In the genomic region with DNA sequence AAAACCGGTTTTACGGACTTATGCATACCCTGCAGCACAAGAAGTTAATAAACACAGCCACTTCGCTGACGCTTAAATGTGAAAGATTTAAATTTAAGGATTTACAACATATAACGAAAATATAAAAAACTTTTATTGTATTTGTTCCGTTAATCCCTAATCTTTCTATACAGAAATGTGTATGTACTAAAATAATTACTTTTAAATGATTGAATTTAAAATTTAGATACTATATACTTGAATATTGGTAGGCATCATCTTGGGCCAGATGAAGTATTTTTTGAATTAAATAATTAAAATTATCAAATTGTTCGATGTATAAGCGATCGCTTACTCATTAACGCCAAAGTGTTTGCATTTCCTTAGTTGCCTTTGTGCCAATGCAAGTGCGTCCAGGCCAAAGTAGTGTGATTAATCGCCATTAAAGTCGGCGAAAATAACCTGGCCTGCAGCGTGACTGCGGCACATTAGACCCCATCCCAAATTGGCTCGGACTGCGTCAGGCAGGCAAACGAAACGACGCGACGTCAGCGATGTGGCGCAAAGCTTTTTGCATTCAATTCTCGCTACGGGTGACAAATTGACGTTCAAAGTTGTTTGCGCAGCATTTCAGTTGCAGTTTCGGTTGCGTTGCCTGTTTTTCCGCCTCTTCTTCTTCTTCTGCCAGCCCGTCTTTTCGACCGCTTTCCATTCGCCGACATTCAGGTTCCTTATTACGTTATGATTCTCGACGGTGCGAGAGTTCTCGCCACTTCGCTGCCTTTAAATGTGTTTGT, we compare ENCODE assay signal across 2 fruit fly cellular contexts.
TF ChIP-seq lines count a peak whose summit lies in the region.

No protein-coding gene starts in this region.

TF ChIP-seq in whole organism, embryonic, 481 proteins besides CTCF, POLR2A, EP300 and RAD21 (continued from another document):
- no peak for TF ChIP-seq CG1529 (GFP tag; optimal IDR thresholded peaks at IDR 0.05; lab: Kevin White, UChicago)
- TF ChIP-seq CG5180 (GFP tag; optimal IDR thresholded peaks at IDR 0.05; lab: Kevin White, UChicago): no peak
- no peak for TF ChIP-seq CG17612 (GFP tag; IDR thresholded peaks at IDR 0.05; lab: Robert Waterston, UW)
- TF ChIP-seq sna (GFP tag; IDR thresholded peaks at IDR 0.05; lab: Robert Waterston, UW; ENCODE audit: partially characterized antibody): no peak
- TF ChIP-seq MBD-R2 (GFP tag; IDR thresholded peaks at IDR 0.05; lab: Robert Waterston, UW): no peak
- TF ChIP-seq maf-S (GFP tag; optimal IDR thresholded peaks at IDR 0.05; lab: Kevin White, UChicago): no peak
- TF ChIP-seq Eip74EF (GFP tag; optimal IDR thresholded peaks at IDR 0.05; lab: Kevin White, UChicago): no peak
- TF ChIP-seq emc (GFP tag; optimal IDR thresholded peaks at IDR 0.05; lab: Kevin White, UChicago): no peak
- TF ChIP-seq gt (GFP tag; IDR thresholded peaks at IDR 0.05; lab: Robert Waterston, UW): no peak
- TF ChIP-seq CG7271 (tag; optimal IDR thresholded peaks at IDR 0.05; lab: Kevin White, UChicago): no peak
- TF ChIP-seq ttk (GFP tag; IDR thresholded peaks at IDR 0.05; lab: Robert Waterston, UW): no peak
- no peak for TF ChIP-seq TFAM (GFP tag; optimal IDR thresholded peaks at IDR 0.05; lab: Kevin White, UChicago)
- no peak for TF ChIP-seq CG3995 (GFP tag; optimal IDR thresholded peaks at IDR 0.05; lab: Kevin White, UChicago)
- no peak for TF ChIP-seq cato (GFP tag; optimal IDR thresholded peaks at IDR 0.05; lab: Kevin White, UChicago; ENCODE audit: borderline replicate concordance)
TF ChIP-seq in whole organism, embryonic: peak in this region for 6.

TF ChIP-seq in whole organism, prepupa, 60 proteins besides CTCF, POLR2A, EP300 and RAD21 (continued from another document):
- peak; percentile 48 for TF ChIP-seq Sox14 (GFP tag; optimal IDR thresholded peaks at IDR 0.05; lab: Kevin White, UChicago)
- peak; percentile 88 for TF ChIP-seq CG32006 (GFP tag; optimal IDR thresholded peaks at IDR 0.05; lab: Kevin White, UChicago)
- TF ChIP-seq CG10631 (GFP tag; optimal IDR thresholded peaks at IDR 0.05; lab: Kevin White, UChicago): peak; percentile 57
- TF ChIP-seq spab (GFP tag; optimal IDR thresholded peaks at IDR 0.05; lab: Kevin White, UChicago): no peak
- peak; percentile 37 for TF ChIP-seq Ets96B (tag; optimal IDR thresholded peaks at IDR 0.05; lab: Kevin White, UChicago)
- TF ChIP-seq Gug (GFP tag; IDR thresholded peaks at IDR 0.05; lab: Robert Waterston, UW): no peak
- TF ChIP-seq CG8119 (GFP tag; IDR thresholded peaks at IDR 0.05; lab: Robert Waterston, UW): peak; percentile 60; the same call in 2 of the 3 replicates
- TF ChIP-seq CG3919 (GFP tag; optimal IDR thresholded peaks at IDR 0.05; lab: Kevin White, UChicago): peak; percentile 57
- TF ChIP-seq acj6 (GFP tag; optimal IDR thresholded peaks at IDR 0.05; lab: Kevin White, UChicago): peak; percentile 62
- TF ChIP-seq CG16779 (tag; optimal IDR thresholded peaks at IDR 0.05; lab: Kevin White, UChicago): no peak
- TF ChIP-seq CG1621 (tag; optimal IDR thresholded peaks at IDR 0.05; lab: Kevin White, UChicago): no peak
- peak; percentile 71 for TF ChIP-seq topi (GFP tag; optimal IDR thresholded peaks at IDR 0.05; lab: Kevin White, UChicago)
- peak; percentile 58 for TF ChIP-seq dac (GFP tag; optimal IDR thresholded peaks at IDR 0.05; lab: Kevin White, UChicago)
- peak; percentile 52 for TF ChIP-seq CG6792 (GFP tag; optimal IDR thresholded peaks at IDR 0.05; lab: Kevin White, UChicago)
- peak; percentile 44 for TF ChIP-seq CG7368 (GFP tag; optimal IDR thresholded peaks at IDR 0.05; lab: Kevin White, UChicago)
- no peak for TF ChIP-seq Hr38 (GFP tag; optimal IDR thresholded peaks at IDR 0.05; lab: Kevin White, UChicago)
- TF ChIP-seq Hr4 (GFP tag; optimal IDR thresholded peaks at IDR 0.05; lab: Kevin White, UChicago): peak; percentile 69
- peak; percentile 33 for TF ChIP-seq Eip75B (GFP tag; optimal IDR thresholded peaks at IDR 0.05; lab: Kevin White, UChicago)
- no peak for TF ChIP-seq dsx (GFP tag; optimal IDR thresholded peaks at IDR 0.05; lab: Kevin White, UChicago; ENCODE audit: poor library complexity, severe bottlenecking)
- no peak for TF ChIP-seq CG6854 (GFP tag; optimal IDR thresholded peaks at IDR 0.05; lab: Kevin White, UChicago)
- peak; percentile 38 for TF ChIP-seq Sox15 (GFP tag; optimal IDR thresholded peaks at IDR 0.05; lab: Kevin White, UChicago)
- TF ChIP-seq OdsH (GFP tag; optimal IDR thresholded peaks at IDR 0.05; lab: Kevin White, UChicago): peak; percentile 64
- no peak for TF ChIP-seq CG6808 (GFP tag; optimal IDR thresholded peaks at IDR 0.05; lab: Kevin White, UChicago)
- TF ChIP-seq CG11902 (GFP tag; optimal IDR thresholded peaks at IDR 0.05; lab: Kevin White, UChicago): peak; percentile 31
- no peak for TF ChIP-seq CG11294 (GFP tag; IDR thresholded peaks at IDR 0.05; lab: Robert Waterston, UW)
- peak; percentile 6 for TF ChIP-seq CG10669 (GFP tag; optimal IDR thresholded peaks at IDR 0.05; lab: Kevin White, UChicago)
- peak; percentile 23 for TF ChIP-seq Blimp-1 (GFP tag; optimal IDR thresholded peaks at IDR 0.05; lab: Kevin White, UChicago)
- no peak for TF ChIP-seq CG9139 (GFP tag; optimal IDR thresholded peaks at IDR 0.05; lab: Kevin White, UChicago)
- no peak for TF ChIP-seq fd59A (GFP tag; optimal IDR thresholded peaks at IDR 0.05; lab: Kevin White, UChicago)
- no peak; the same call in 2 of the 3 replicates for TF ChIP-seq CG6163 (GFP tag; IDR thresholded peaks at IDR 0.05; lab: Robert Waterston, UW)
- TF ChIP-seq CG31627 (GFP tag; optimal IDR thresholded peaks at IDR 0.05; lab: Kevin White, UChicago): peak; percentile 68
- peak; percentile 60; the same call in 2 of the 3 replicates for TF ChIP-seq eg (GFP tag; IDR thresholded peaks at IDR 0.05; lab: Robert Waterston, UW)
- TF ChIP-seq CG8632 (GFP tag; optimal IDR thresholded peaks at IDR 0.05; lab: Kevin White, UChicago): peak; percentile 46
- TF ChIP-seq fd85E (GFP tag; optimal IDR thresholded peaks at IDR 0.05; lab: Kevin White, UChicago): no peak
- TF ChIP-seq Hr39 (GFP tag; optimal IDR thresholded peaks at IDR 0.05; lab: Kevin White, UChicago): peak; percentile 77
- peak; percentile 92 for TF ChIP-seq Eip78C (GFP tag; lab: Kevin White, UChicago)
- TF ChIP-seq Eip93F (GFP tag; optimal IDR thresholded peaks at IDR 0.05; lab: Kevin White, UChicago): no peak
- peak; percentile 87 for TF ChIP-seq svp (GFP tag; lab: Kevin White, UChicago)
- peak; percentile 59 for TF ChIP-seq CG15336 (GFP tag; IDR thresholded peaks at IDR 0.05; lab: Robert Waterston, UW)
- peak; percentile 80 for TF ChIP-seq Met (GFP tag; optimal IDR thresholded peaks at IDR 0.05; lab: Kevin White, UChicago)
- TF ChIP-seq esn (GFP tag; optimal IDR thresholded peaks at IDR 0.05; lab: Kevin White, UChicago): peak; percentile 82
TF ChIP-seq in whole organism, prepupa: peak in this region for 42.
